Worm (Caenorhabditis elegans) whole organism, early embryonic: Measurements from ENCODE around the gene riok-3.

ENCODE experiments used
- aly-1 ChIP-seq: sonication (generic microtip); optimal IDR thresholded peaks from 2 replicates; lab custom pipeline; 2016; ENCODE audit warnings: missing genetic modification characterization, missing compliant biosample characterization
- ama-1 ChIP-seq: fragments of 150-350 bp; optimal IDR thresholded peaks from 2 replicates; lab custom pipeline; 2014
- ets-7 ChIP-seq: sonication (generic microtip); optimal IDR thresholded peaks from 2 replicates; lab custom pipeline; 2016; ENCODE audit warnings: missing genotype, missing genetic modification characterization, missing compliant biosample characterization
- hmbx-1 ChIP-seq: sonication (generic microtip); optimal IDR thresholded peaks from 2 replicates; lab custom pipeline; 2016; ENCODE audit warnings: mild to moderate bottlenecking, missing genetic modification characterization, missing compliant biosample characterization
- pes-1 ChIP-seq: fragments of 200-800 bp; sonication (Bioruptor generic); IDR thresholded peaks from 2 replicates; pipeline ENCODE4 v1.3.6; 2022; ENCODE audit warnings: missing genetic modification reagents, missing genetic modification characterization, missing compliant biosample characterization
- scrt-1 ChIP-seq: fragments of 200-800 bp; sonication (Bioruptor generic); IDR thresholded peaks from 2 replicates; pipeline ENCODE4 v1.3.6; 2022; ENCODE audit warnings: missing genetic modification characterization, missing compliant biosample characterization
- sea-1 ChIP-seq: fragments of 200-800 bp; sonication (Bioruptor generic); conservative IDR thresholded peaks from 2 replicates; pipeline ENCODE4 v1.3.6; 2022; ENCODE audit warnings: missing genetic modification characterization, missing compliant biosample characterization
- tbx-37 ChIP-seq: fragments of 200-800 bp; sonication (Bioruptor generic); conservative IDR thresholded peaks from 2 replicates; pipeline ENCODE4 v1.3.6; 2022; ENCODE audit warnings: missing genetic modification reagents, missing genetic modification characterization, missing compliant biosample characterization
- tra-4 ChIP-seq: sonication (generic microtip); optimal IDR thresholded peaks from 2 replicates; lab custom pipeline; 2017; ENCODE audit warnings: missing genetic modification characterization, missing compliant biosample characterization

- TF ChIP-seq ama-1 (lab: Kevin White, UChicago) (no peak), pes-1 (no peak), tra-4 (tag; lab: Kevin White, UChicago) (no peak), tbx-37 (GFP tag; lab: Robert Waterston, UW) (no peak), hmbx-1 (tag; lab: Kevin White, UChicago) (no peak), sea-1 (GFP tag; lab: Robert Waterston, UW) (no peak), ets-7 (tag; lab: Kevin White, UChicago) (no peak), scrt-1 (GFP tag; lab: Robert Waterston, UW) (no peak), aly-1 (tag; lab: Kevin White, UChicago) (no peak)
Observed at ce11 chrIII:9767095-9767494, 37.7 kb downstream of the riok-3 start.
